Worm (Caenorhabditis elegans) whole organism, L3 larva: ENCODE measurements around the gene C15B12.4.

Source experiments
- ZK546.5 ChIP-seq: sonication (generic microtip); optimal IDR thresholded peaks from 2 replicates; lab custom pipeline; 2017; ENCODE audit warnings: missing biosample characterization, missing genetic modification characterization
- aly-2 ChIP-seq: fragments of 150-350 bp; optimal IDR thresholded peaks from 2 replicates; lab custom pipeline; 2014; ENCODE audit warnings: missing biosample characterization, missing genetic modification characterization

DNA sequence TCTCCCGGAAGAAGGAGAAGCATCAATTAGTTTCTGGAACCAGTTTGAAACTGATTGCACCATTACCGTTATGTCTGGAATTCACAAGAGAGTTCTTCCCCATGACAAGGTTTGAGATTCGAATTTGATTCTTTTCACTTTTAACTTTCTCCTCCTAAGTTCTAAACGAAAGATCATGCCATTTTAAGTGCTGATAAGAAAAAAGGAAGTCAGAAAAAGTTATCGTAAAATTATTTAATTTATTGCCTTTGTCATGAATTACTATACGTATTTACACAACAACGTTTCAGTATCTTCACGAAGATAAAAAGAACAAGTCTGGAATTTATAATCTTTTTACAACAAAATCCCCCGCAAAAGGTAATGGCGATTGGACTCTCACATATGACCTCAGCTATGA is 13.4 kb downstream of the C15B12.4 start:
- TF ChIP-seq aly-2 (no peak), ZK546.5 (tag; lab: Kevin White, UChicago) (no peak)
